Worm (Caenorhabditis elegans) whole organism, midembryonic: ENCODE measurements around the gene fbxb-58.

Experiments used
- cog-1 ChIP-seq: sonication (generic microtip); optimal IDR thresholded peaks from 2 replicates; lab custom pipeline; 2016; ENCODE audit warnings: missing genetic modification characterization, missing compliant biosample characterization
- flt-1 ChIP-seq: fragments of 200-800 bp; sonication (Bioruptor generic); IDR thresholded peaks from 2 replicates; pipeline ENCODE4 v1.3.6; 2022; ENCODE audit warnings: missing genetic modification characterization, missing compliant biosample characterization
- tab-1 ChIP-seq: fragments of 200-800 bp; sonication (Bioruptor generic); IDR thresholded peaks from 2 replicates; pipeline ENCODE4 v1.3.6; 2022; ENCODE audit warnings: missing genetic modification characterization, missing compliant biosample characterization
- ztf-29 ChIP-seq: fragments of 200-800 bp; sonication (Bioruptor generic); IDR thresholded peaks from 2 replicates; pipeline ENCODE4 v1.3.6; 2022; ENCODE audit warnings: missing genetic modification reagents, missing genetic modification characterization, missing compliant biosample characterization

ce11 chrX:1578682-1579081 is 49.3 kb upstream of the fbxb-58 start:
- no peak for TF ChIP-seq flt-1 (GFP tag; lab: Robert Waterston, UW)
- TF ChIP-seq cog-1: no peak
- no peak for TF ChIP-seq tab-1 (GFP tag; lab: Robert Waterston, UW)
- TF ChIP-seq ztf-29: no peak
